Worm (Caenorhabditis elegans) whole organism, L2 larva: ENCODE results near the gene ugt-16.

Source experiments
- elt-1 ChIP-seq: fragments of 150-350 bp; optimal IDR thresholded peaks from 2 replicates; lab custom pipeline; 2014; ENCODE audit warnings: missing biosample characterization, missing genetic modification characterization
- elt-3 ChIP-seq: sonication (generic microtip); optimal IDR thresholded peaks from 2 replicates; lab custom pipeline; 2017; ENCODE audit warnings: missing biosample characterization, missing genetic modification characterization
- mbf-1 ChIP-seq: sonication (generic microtip); optimal IDR thresholded peaks from 2 replicates; lab custom pipeline; 2017; ENCODE audit warnings: missing biosample characterization, missing genetic modification characterization
- mdl-1 ChIP-seq, 2 experiments: fragments of 150-350 bp in 1 of 2; sonication (generic microtip) in 1 of 2; optimal IDR thresholded peaks; 2 replicates each; lab custom pipeline; 2017; ENCODE audit warnings: missing biosample characterization in 2 of 2, missing genetic modification characterization in 2 of 2
- nhr-10 ChIP-seq: sonication (generic microtip); optimal IDR thresholded peaks from 2 replicates; lab custom pipeline; 2017; ENCODE audit warnings: missing biosample characterization, missing genetic modification characterization
- nhr-23 ChIP-seq: fragments of 150-350 bp; optimal IDR thresholded peaks from 2 replicates; lab custom pipeline; 2014; ENCODE audit warnings: missing biosample characterization, missing genetic modification reagents, missing genetic modification characterization
- nhr-237 ChIP-seq: fragments of 150-350 bp; optimal IDR thresholded peaks from 2 replicates; lab custom pipeline; 2014; ENCODE audit warnings: missing biosample characterization, missing genetic modification characterization
- peb-1 ChIP-seq: fragments of 150-350 bp; optimal IDR thresholded peaks from 2 replicates; lab custom pipeline; 2014; ENCODE audit warnings: missing biosample characterization, missing genetic modification characterization
- snpc-4 ChIP-seq: fragments of 150-350 bp; optimal IDR thresholded peaks from 2 replicates; lab custom pipeline; 2014; ENCODE audit warnings: missing biosample characterization, missing genetic modification characterization
- zag-1 ChIP-seq: fragments of 150-350 bp; optimal IDR thresholded peaks from 2 replicates; lab custom pipeline; 2014; ENCODE audit warnings: missing biosample characterization, missing genetic modification characterization
- ztf-11 ChIP-seq: sonication (generic microtip); optimal IDR thresholded peaks from 2 replicates; lab custom pipeline; 2017; ENCODE audit warnings: missing biosample characterization, missing genetic modification characterization

- TF ChIP-seq nhr-237 (tag; lab: Kevin White, UChicago) (no peak), peb-1 (no peak), elt-1 (tag; lab: Kevin White, UChicago) (no peak), ztf-11 (tag; lab: Kevin White, UChicago) (no peak), snpc-4 (tag; lab: Kevin White, UChicago) (no peak), elt-3 (tag; lab: Kevin White, UChicago) (no peak), nhr-23 (tag; lab: Kevin White, UChicago) (no peak), nhr-10 (tag; lab: Kevin White, UChicago) (no peak), mbf-1 (no peak), mdl-1 (tag; optimal IDR thresholded peaks at IDR 0.05; lab: Kevin White, UChicago) (no peak), zag-1 (tag; lab: Kevin White, UChicago) (no peak)
These were observed 34.3 kb downstream of the ugt-16 start, which contains the start of gene anp-1 for ce11 chrV:12859144-12859543.
